Worm (Caenorhabditis elegans) whole organism, L4 larva: ENCODE results near the gene F08F3.1.
"Not testable (repeated sequence)": the region's sequence is repeated elsewhere in the genome, so short reads cannot be mapped to it uniquely, and the experiment has no call there.

ENCODE experiments used
- D1046.2 ChIP-seq: fragments of 200-800 bp; sonication (Bioruptor generic); IDR thresholded peaks from 2 replicates; pipeline ENCODE4 v1.3.6; 2022; ENCODE audit warnings: missing genetic modification characterization, missing compliant biosample characterization
- F10B5.3 ChIP-seq: sonication (generic microtip); optimal IDR thresholded peaks from 2 replicates; lab custom pipeline; 2016; ENCODE audit warnings: mild to moderate bottlenecking, missing genetic modification characterization, missing compliant biosample characterization
- F44E2.7 ChIP-seq: fragments of 200-800 bp; sonication (Bioruptor generic); IDR thresholded peaks from 2 replicates; pipeline ENCODE4 v2.1.2; 2022; ENCODE audit warnings: missing genetic modification characterization, missing compliant biosample characterization
- T20F7.1 ChIP-seq: fragments of 200-800 bp; sonication (Bioruptor generic); optimal IDR thresholded peaks from 2 replicates; lab custom pipeline; 2018; ENCODE audit warnings: mild to moderate bottlenecking, missing genetic modification characterization, missing compliant biosample characterization
- ZK337.2 ChIP-seq: fragments of 200-800 bp; sonication (Bioruptor generic); IDR thresholded peaks from 2 replicates; pipeline ENCODE4 v1.3.6; 2022; ENCODE audit warnings: missing genetic modification reagents, missing genetic modification characterization, missing compliant biosample characterization
- aha-1 ChIP-seq: fragments of 150-350 bp; peaks from one replicate; lab custom pipeline; 2014; ENCODE audit warnings: missing biosample characterization, missing genetic modification characterization
- ceh-32 ChIP-seq: sonication (generic microtip); optimal IDR thresholded peaks from 2 replicates; lab custom pipeline; 2016; ENCODE audit warnings: mild to moderate bottlenecking, missing genetic modification characterization, missing compliant biosample characterization; ENCODE audit not compliant: poor library complexity
- ceh-62 ChIP-seq: sonication (generic microtip); optimal IDR thresholded peaks from 2 replicates; lab custom pipeline; 2017; ENCODE audit warnings: missing biosample characterization, missing genetic modification characterization
- daf-12 ChIP-seq: fragments of 150-350 bp; optimal IDR thresholded peaks from 2 replicates; lab custom pipeline; 2014; ENCODE audit warnings: missing biosample characterization, missing genetic modification reagents, missing genetic modification characterization
- daf-16 ChIP-seq, 3 experiments: sonication (generic microtip); optimal IDR thresholded peaks; 2 replicates each; lab custom pipeline; 2016 to 2017; ENCODE audit warnings: missing genetic modification characterization in 3 of 3, missing genetic modification reagents in 3 of 3, mild to moderate bottlenecking in 2 of 3, missing compliant biosample characterization in 2 of 3, missing biosample characterization in 1 of 3, moderate library complexity in 1 of 3
- daf-19 ChIP-seq: fragments of 200-800 bp; sonication (Bioruptor generic); conservative IDR thresholded peaks from 2 replicates; pipeline ENCODE4 v1.3.6; 2022; ENCODE audit warnings: missing genetic modification characterization, missing compliant biosample characterization
- duxl-1 ChIP-seq: sonication (generic microtip); optimal IDR thresholded peaks from 2 replicates; lab custom pipeline; 2016; ENCODE audit warnings: mild to moderate bottlenecking, missing genetic modification characterization, moderate library complexity, missing compliant biosample characterization; ENCODE audit not compliant: poor library complexity
- fkh-10 ChIP-seq: fragments of 150-350 bp; optimal IDR thresholded peaks from 2 replicates; lab custom pipeline; 2014; ENCODE audit warnings: missing biosample characterization, missing genetic modification reagents, missing genetic modification characterization
- fos-1 ChIP-seq: fragments of 150-350 bp; optimal IDR thresholded peaks from 2 replicates; lab custom pipeline; 2014; ENCODE audit warnings: missing biosample characterization, missing genetic modification characterization
- hmg-1.1 ChIP-seq: fragments of 200-800 bp; sonication (Bioruptor generic); IDR thresholded peaks from 2 replicates; pipeline ENCODE4 v1.3.6; 2022; ENCODE audit warnings: missing genetic modification reagents, missing genetic modification characterization, missing compliant biosample characterization
- lim-7 ChIP-seq: fragments of 200-800 bp; sonication (Bioruptor generic); IDR thresholded peaks from 2 replicates; pipeline ENCODE4 v1.3.6; 2022; ENCODE audit warnings: missing genetic modification characterization, missing compliant biosample characterization
- lin-13 ChIP-seq: fragments of 150-350 bp; optimal IDR thresholded peaks from 2 replicates; lab custom pipeline; 2014; ENCODE audit warnings: missing biosample characterization, missing genetic modification reagents, missing genetic modification characterization
- lin-15B ChIP-seq: fragments of 150-350 bp; sonication (generic microtip); optimal IDR thresholded peaks from 3 replicates; lab custom pipeline; 2014; ENCODE audit warnings: missing biosample characterization, missing genetic modification characterization
- lin-29 ChIP-seq: fragments of 200-800 bp; sonication (Bioruptor generic); IDR thresholded peaks from 2 replicates; pipeline ENCODE4 v1.3.6; 2022; ENCODE audit warnings: missing genetic modification reagents, missing genetic modification characterization, missing compliant biosample characterization
- mdl-1 ChIP-seq, 2 experiments: fragments of 150-350 bp in 1 of 2; sonication (generic microtip) in 1 of 2; optimal IDR thresholded peaks; 2 replicates each; lab custom pipeline; 2014 to 2017; ENCODE audit warnings: missing biosample characterization in 2 of 2, missing genetic modification characterization in 2 of 2
- mdt-29 ChIP-seq: fragments of 200-800 bp; sonication (Bioruptor generic); IDR thresholded peaks from 2 replicates; pipeline ENCODE4 v1.3.6; 2022; ENCODE audit warnings: missing genetic modification reagents, missing genetic modification characterization, missing compliant biosample characterization
- nhr-11 ChIP-seq: fragments of 150-350 bp; optimal IDR thresholded peaks from 2 replicates; lab custom pipeline; 2014; ENCODE audit warnings: missing biosample characterization, missing genetic modification characterization
- nhr-6 ChIP-seq: fragments of 150-350 bp; optimal IDR thresholded peaks from 2 replicates; lab custom pipeline; 2014; ENCODE audit warnings: missing biosample characterization, missing genetic modification characterization
- nhr-76 ChIP-seq: fragments of 150-350 bp; optimal IDR thresholded peaks from 2 replicates; lab custom pipeline; 2014; ENCODE audit warnings: missing biosample characterization, missing genetic modification characterization
- pqm-1 ChIP-seq: sonication (generic microtip); optimal IDR thresholded peaks from 2 replicates; lab custom pipeline; 2017; ENCODE audit warnings: missing biosample characterization, missing genetic modification characterization
- sdz-12 ChIP-seq: fragments of 200-800 bp; sonication (Bioruptor generic); optimal IDR thresholded peaks from 2 replicates; lab custom pipeline; 2018; ENCODE audit warnings: mild to moderate bottlenecking, missing genetic modification characterization, missing compliant biosample characterization
- set-16 ChIP-seq: fragments of 200-800 bp; sonication (Bioruptor generic); IDR thresholded peaks from 2 replicates; pipeline ENCODE4 v1.3.6; 2022; ENCODE audit warnings: missing genetic modification reagents, missing genetic modification characterization, missing compliant biosample characterization
- spr-1 ChIP-seq: sonication (generic microtip); optimal IDR thresholded peaks from 2 replicates; lab custom pipeline; 2016; ENCODE audit warnings: mild to moderate bottlenecking, missing genetic modification characterization, missing compliant biosample characterization
- unc-62 ChIP-seq, 3 experiments: fragments of 150-350 bp in 1 of 3; sonication (generic microtip); optimal IDR thresholded peaks in 2 of 3; peaks in 1 of 3; 1 replicate in 1 of 3; 2 replicates in 2 of 3; lab custom pipeline; 2014 to 2017; ENCODE audit warnings: missing biosample characterization in 3 of 3, missing genetic modification characterization in 3 of 3, missing genetic modification reagents in 3 of 3, missing genotype in 1 of 3
- vab-7 ChIP-seq: fragments of 200-800 bp; sonication (Bioruptor generic); IDR thresholded peaks from 2 replicates; pipeline ENCODE4 v1.3.6; 2022; ENCODE audit warnings: missing genetic modification reagents, missing genetic modification characterization, missing compliant biosample characterization
- zip-11 ChIP-seq: fragments of 200-800 bp; sonication (Bioruptor generic); IDR thresholded peaks from 2 replicates; pipeline ENCODE4 v1.3.6; 2022; ENCODE audit warnings: missing genetic modification characterization, missing compliant biosample characterization
- zip-2 ChIP-seq: fragments of 150-350 bp; optimal IDR thresholded peaks from 2 replicates; lab custom pipeline; 2014; ENCODE audit warnings: missing biosample characterization, missing genetic modification characterization

Gene F08F3.1

DNA sequence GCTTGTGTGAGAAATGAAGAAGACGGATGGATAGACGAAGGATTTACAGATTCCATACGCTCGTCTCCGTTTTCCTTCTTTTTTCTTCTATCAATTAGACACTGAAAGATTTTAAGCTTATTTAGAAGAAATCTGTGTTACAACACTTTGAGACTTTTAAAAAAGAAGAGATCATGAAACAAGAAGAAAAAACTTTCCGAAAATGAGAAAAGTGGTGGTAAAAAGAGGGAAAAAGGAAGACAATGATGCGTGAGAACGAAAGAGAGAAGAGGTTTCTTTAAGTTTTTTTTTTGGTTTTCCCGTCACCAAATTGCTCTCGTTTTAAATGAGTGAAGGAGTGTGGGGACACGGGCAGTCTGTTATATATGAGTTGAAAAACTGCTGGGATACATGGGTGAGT is 7.7 kb downstream of the F08F3.1 start, which contains the start of gene glc-3:
glc-3 (minus strand) TSS at position 101 of the 400 bp plus-strand sequence.
- no peak for TF ChIP-seq daf-19 (GFP tag; lab: Robert Waterston, UW)
- TF ChIP-seq T20F7.1 (GFP tag; lab: Kevin White, UChicago) = no peak
- no peak for TF ChIP-seq unc-62 (GFP tag; optimal IDR thresholded peaks at IDR 0.05 in 1 of 2; lab: Kevin White, UChicago)
- TF ChIP-seq unc-62 (tag; optimal IDR thresholded peaks at IDR 0.05; lab: Kevin White, UChicago) = no peak
- no peak for TF ChIP-seq mdl-1 (tag; optimal IDR thresholded peaks at IDR 0.05; lab: Kevin White, UChicago)
- TF ChIP-seq ceh-32 (tag; lab: Kevin White, UChicago) = no peak
- TF ChIP-seq ZK337.2 (GFP tag; lab: Robert Waterston, UW) = no peak
- no peak for TF ChIP-seq vab-7 (GFP tag; lab: Robert Waterston, UW)
- no peak for TF ChIP-seq duxl-1 (tag; lab: Kevin White, UChicago)
- TF ChIP-seq, all 104 proteins: peak for 0

DNA sequence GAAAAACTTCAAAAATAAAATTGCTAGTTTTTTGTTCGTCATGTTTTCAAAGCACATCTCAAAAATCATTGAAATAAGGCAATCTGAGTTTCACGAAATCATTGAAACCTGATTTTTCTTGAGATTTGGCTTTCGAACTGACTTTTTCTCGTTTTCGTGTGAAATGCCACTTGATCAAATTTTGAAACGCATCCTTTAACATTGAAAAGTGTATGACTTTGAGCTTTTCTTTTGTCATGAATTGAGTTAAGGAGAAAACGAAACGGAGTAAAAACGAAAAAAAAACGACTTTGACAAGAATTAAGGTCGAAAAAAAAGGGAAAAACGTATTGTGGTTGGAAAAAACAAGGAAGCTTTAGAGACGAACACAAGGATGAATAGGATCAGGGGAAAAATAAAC is 9.0 kb downstream of the F08F3.1 start:
- TF ChIP-seq set-16 (GFP tag; lab: Robert Waterston, UW) (no peak), fkh-10 (GFP tag; lab: Kevin White, UChicago) (peak; percentile 74), lim-7 (GFP tag; lab: Robert Waterston, UW) (no peak)

DNA sequence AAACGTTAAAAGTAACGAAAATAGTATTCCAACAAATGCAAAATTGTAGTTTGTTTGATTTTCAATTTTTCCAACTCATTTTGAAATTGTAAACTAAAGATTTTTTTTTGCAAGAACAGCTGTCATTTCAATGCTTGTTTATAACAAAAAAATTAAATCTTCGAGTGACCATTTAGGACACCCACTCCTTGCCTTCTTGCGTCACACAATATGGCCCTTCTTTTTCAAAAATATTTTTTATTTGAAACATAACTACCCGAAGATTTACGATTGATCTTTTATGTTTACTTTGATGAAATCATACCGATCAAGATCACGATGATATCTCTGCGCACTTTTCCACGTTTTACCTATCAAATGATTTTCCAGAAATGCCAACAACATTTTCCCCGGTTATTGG is 13.9 kb downstream of the F08F3.1 start, which contains the start of gene ZC317.2:
ZC317.2 (plus strand) TSS at position 301 of the 400 bp plus-strand sequence.
- peak; percentile 53 for TF ChIP-seq aha-1 (tag; lab: Kevin White, UChicago)
- TF ChIP-seq nhr-11 (tag; lab: Kevin White, UChicago) = no peak

DNA sequence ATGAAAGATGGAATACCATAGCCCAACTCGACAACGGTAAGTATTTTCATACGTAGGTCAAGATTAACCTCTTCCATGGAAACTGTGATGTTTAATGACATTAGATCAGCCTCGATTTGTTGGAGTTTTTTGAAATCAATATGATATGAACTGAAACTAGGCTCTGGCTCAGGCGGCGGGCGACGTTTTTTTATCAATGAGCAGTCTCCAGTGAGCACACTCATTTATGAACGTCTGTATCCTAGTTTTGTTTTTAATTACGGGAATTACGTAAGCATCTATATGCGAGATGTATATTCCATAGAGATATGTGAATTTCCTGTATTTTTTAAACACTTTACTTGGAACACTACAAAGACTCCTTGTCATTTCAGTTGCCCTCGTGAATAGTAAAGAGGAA is 17.0 kb downstream of the F08F3.1 start, which contains the start of gene srg-67:
srg-67 (minus strand) TSS at position 101 of the 400 bp plus-strand sequence.
- no peak for TF ChIP-seq F10B5.3
- TF ChIP-seq daf-12 (tag; lab: Kevin White, UChicago) = no peak
- no peak for TF ChIP-seq duxl-1 (tag; lab: Kevin White, UChicago)
- no peak for TF ChIP-seq mdt-29 (GFP tag; lab: Robert Waterston, UW)
- TF ChIP-seq lin-15B = no peak
- no peak for TF ChIP-seq hmg-1.1 (GFP tag; lab: Robert Waterston, UW)
- TF ChIP-seq nhr-6 (tag; lab: Kevin White, UChicago) = no peak
- TF ChIP-seq F44E2.7 (GFP tag; lab: Robert Waterston, UW) = no peak
- TF ChIP-seq sdz-12 (GFP tag; lab: Kevin White, UChicago) = no peak
- no peak for TF ChIP-seq lin-29 (GFP tag; lab: Robert Waterston, UW)
- no peak for TF ChIP-seq zip-11
- no peak for TF ChIP-seq nhr-11 (tag; lab: Kevin White, UChicago)
- TF ChIP-seq zip-2 (tag; lab: Kevin White, UChicago) = no peak
- TF ChIP-seq daf-16 (GFP tag; optimal IDR thresholded peaks at IDR 0.05; lab: Kevin White, UChicago) = no peak
- no peak for TF ChIP-seq daf-16 (tag; optimal IDR thresholded peaks at IDR 0.05; lab: Kevin White, UChicago)
- TF ChIP-seq D1046.2 (GFP tag; lab: Robert Waterston, UW) = no peak
- TF ChIP-seq nhr-76 (tag; lab: Kevin White, UChicago) = no peak

DNA sequence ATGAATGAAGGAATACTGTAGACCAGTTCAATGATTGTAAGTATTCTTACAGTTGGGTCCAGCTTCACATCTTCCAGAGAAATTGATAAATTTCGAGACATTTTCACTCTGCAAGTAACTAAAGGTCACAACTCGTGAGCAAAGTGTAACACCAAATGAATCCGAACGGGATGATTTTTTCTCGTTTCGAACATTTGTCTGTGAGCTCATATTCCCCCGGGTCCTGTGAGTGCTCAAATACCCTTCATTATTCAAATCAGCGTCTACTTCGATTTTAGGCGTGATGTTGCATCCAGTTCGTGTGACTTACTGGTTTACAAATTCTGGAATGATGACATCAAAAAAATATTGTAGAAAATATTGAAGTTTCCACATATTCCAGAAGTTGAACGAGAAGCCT is 19.4 kb downstream of the F08F3.1 start, which contains the start of gene srg-68:
srg-68 (minus strand) TSS at position 101 of the 400 bp plus-strand sequence.
- TF ChIP-seq lin-13 = no peak
- TF ChIP-seq mdl-1 (tag; optimal IDR thresholded peaks at IDR 0.05; lab: Kevin White, UChicago) = no peak
- TF ChIP-seq pqm-1 (tag; lab: Kevin White, UChicago) = no peak
- no peak for TF ChIP-seq ceh-62

DNA sequence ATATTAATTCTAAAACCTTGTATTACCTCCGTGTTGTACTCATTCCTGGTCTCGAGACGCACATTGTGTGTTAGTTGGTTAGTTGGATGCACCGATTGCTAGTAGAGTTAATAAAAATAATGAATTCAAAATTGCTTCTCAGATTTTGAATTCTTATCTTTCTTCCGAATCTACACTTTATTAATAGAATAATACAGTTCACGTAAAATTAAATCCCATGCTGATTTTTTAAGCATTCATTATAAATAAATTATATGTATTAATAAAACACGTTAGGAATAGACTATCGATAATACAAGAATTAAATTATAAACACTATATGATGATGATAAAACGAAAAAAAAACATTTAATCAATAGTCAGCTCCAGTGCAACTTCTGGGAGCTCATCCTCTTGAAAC is 22.6 kb downstream of the F08F3.1 start, which contains the start of gene ZC317.6:
ZC317.6 (minus strand) TSS at position 101 of the 400 bp plus-strand sequence.
- TF ChIP-seq F10B5.3; fos-1 (tag; lab: Kevin White, UChicago); spr-1 (tag; lab: Kevin White, UChicago): not testable (repeated sequence)
- TF ChIP-seq, all 104 proteins: peak for 0; not testable (repeated sequence) for 104
